Fruit fly (Drosophila melanogaster) whole organism, prepupa: ENCODE results near the gene cpo.

Experiments
- Blimp-1 ChIP-seq: fragments of 200-800 bp; sonication (Bioruptor generic); optimal IDR thresholded peaks from 3 replicates; lab custom pipeline; 2017; ENCODE audit warnings: missing biosample characterization, missing genetic modification characterization, mild to moderate bottlenecking, moderate library complexity, missing genetic modification reagents
- CG15336 ChIP-seq: fragments of 200-800 bp; sonication (Bioruptor generic); IDR thresholded peaks from 2 replicates; pipeline ENCODE4 v1.3.6; 2022; ENCODE audit warnings: missing biosample characterization, missing genetic modification characterization
- CG16779 ChIP-seq: fragments of 200-800 bp; sonication (Bioruptor generic); optimal IDR thresholded peaks from 3 replicates; lab custom pipeline; 2017; ENCODE audit warnings: missing biosample characterization, mild to moderate bottlenecking, missing genetic modification characterization
- CG32006 ChIP-seq: fragments of 200-800 bp; sonication (Bioruptor generic); optimal IDR thresholded peaks from 3 replicates; lab custom pipeline; 2017; ENCODE audit warnings: missing biosample characterization, mild to moderate bottlenecking, missing genetic modification characterization
- CG4318 ChIP-seq: fragments of 200-800 bp; sonication (Bioruptor generic); optimal IDR thresholded peaks from 3 replicates; lab custom pipeline; 2017; ENCODE audit warnings: missing biosample characterization, mild to moderate bottlenecking, missing genetic modification characterization
- CG6792 ChIP-seq: fragments of 200-800 bp; sonication (Bioruptor generic); optimal IDR thresholded peaks from 3 replicates; lab custom pipeline; 2016; ENCODE audit warnings: missing biosample characterization, missing genetic modification characterization
- Hr39 ChIP-seq: fragments of 200-800 bp; sonication (Bioruptor generic); optimal IDR thresholded peaks from 2 replicates; lab custom pipeline; 2016; ENCODE audit warnings: missing biosample characterization, missing genetic modification characterization
- Hr4 ChIP-seq: fragments of 200-800 bp; sonication (Bioruptor generic); optimal IDR thresholded peaks from 3 replicates; lab custom pipeline; 2016; ENCODE audit warnings: missing biosample characterization, missing genetic modification characterization
- Sox102F ChIP-seq: fragments of 200-800 bp; sonication (Bioruptor generic); optimal IDR thresholded peaks from 2 replicates; lab custom pipeline; 2016; ENCODE audit warnings: missing biosample characterization, mild to moderate bottlenecking, missing genetic modification characterization
- acj6 ChIP-seq: fragments of 200-800 bp; sonication (Bioruptor generic); optimal IDR thresholded peaks from 3 replicates; lab custom pipeline; 2016; ENCODE audit warnings: missing biosample characterization, missing genetic modification characterization
- dsx ChIP-seq: fragments of 200-800 bp; optimal IDR thresholded peaks from 3 replicates; lab custom pipeline; 2019; ENCODE audit warnings: missing biosample characterization, mild to moderate bottlenecking, missing genetic modification characterization, moderate library complexity; ENCODE audit not compliant: poor library complexity, severe bottlenecking
- fkh ChIP-seq: fragments of 200-800 bp; sonication (Bioruptor generic); optimal IDR thresholded peaks from 3 replicates; lab custom pipeline; 2017; ENCODE audit warnings: missing biosample characterization, mild to moderate bottlenecking, missing genetic modification characterization, moderate library complexity
- spab ChIP-seq: fragments of 200-800 bp; sonication (Bioruptor generic); optimal IDR thresholded peaks from 2 replicates; lab custom pipeline; 2017; ENCODE audit warnings: missing biosample characterization, mild to moderate bottlenecking, missing genetic modification characterization, missing genetic modification reagents

dm6 chr3R:18050585-18050984 lies 131.0 kb downstream of the cpo start:
- TF ChIP-seq Blimp-1 (GFP tag; lab: Kevin White, UChicago) (no peak), CG4318 (GFP tag; lab: Kevin White, UChicago) (no peak), CG16779 (tag; lab: Kevin White, UChicago) (no peak), CG6792 (GFP tag; lab: Kevin White, UChicago) (no peak), acj6 (GFP tag; lab: Kevin White, UChicago) (no peak), Hr4 (GFP tag; lab: Kevin White, UChicago) (no peak), CG15336 (GFP tag; lab: Robert Waterston, UW) (no peak), CG32006 (GFP tag; lab: Kevin White, UChicago) (no peak), dsx (no peak), fkh (GFP tag; lab: Kevin White, UChicago) (no peak), Hr39 (GFP tag; lab: Kevin White, UChicago) (no peak), spab (GFP tag; lab: Kevin White, UChicago) (no peak), Sox102F (GFP tag; lab: Kevin White, UChicago) (no peak)
